Worm (Caenorhabditis elegans) whole organism, late embryonic: ENCODE results near the gene PDB1.1.

Experiments
- F13H6.1 ChIP-seq: sonication (generic microtip); optimal IDR thresholded peaks from 2 replicates; lab custom pipeline; 2016; ENCODE audit warnings: missing genetic modification characterization, missing compliant biosample characterization
- K09A11.1 ChIP-seq: sonication (generic microtip); optimal IDR thresholded peaks from 2 replicates; lab custom pipeline; 2017; ENCODE audit warnings: antibody characterized with exemption, mild to moderate bottlenecking, missing genetic modification characterization, missing compliant biosample characterization; ENCODE audit not compliant: insufficient read depth
- T23F11.4 ChIP-seq: fragments of 200-800 bp; sonication (Bioruptor generic); optimal IDR thresholded peaks from 2 replicates; lab custom pipeline; 2018; ENCODE audit warnings: mild to moderate bottlenecking, missing genetic modification characterization, missing compliant biosample characterization
- ahr-1 ChIP-seq: sonication (generic microtip); optimal IDR thresholded peaks from 2 replicates; lab custom pipeline; 2016; ENCODE audit warnings: missing genetic modification characterization, missing compliant biosample characterization
- ceh-14 ChIP-seq: sonication (generic microtip); optimal IDR thresholded peaks from 2 replicates; lab custom pipeline; 2016; ENCODE audit warnings: missing genotype, missing genetic modification characterization, missing compliant biosample characterization
- ceh-18 ChIP-seq: sonication (generic microtip); optimal IDR thresholded peaks from 2 replicates; lab custom pipeline; 2016; ENCODE audit warnings: missing genetic modification characterization, missing compliant biosample characterization
- ceh-2 ChIP-seq: sonication (generic microtip); optimal IDR thresholded peaks from 2 replicates; lab custom pipeline; 2016; ENCODE audit warnings: missing genotype, missing genetic modification characterization, missing compliant biosample characterization
- ceh-45 ChIP-seq: fragments of 200-800 bp; sonication (Bioruptor generic); IDR thresholded peaks from 2 replicates; pipeline ENCODE4 v1.3.6; 2022; ENCODE audit warnings: missing genetic modification reagents, missing genetic modification characterization, missing compliant biosample characterization
- ceh-9 ChIP-seq: sonication (generic microtip); optimal IDR thresholded peaks from 2 replicates; lab custom pipeline; 2016; ENCODE audit warnings: mild to moderate bottlenecking, missing genetic modification characterization, inconsistent platforms, missing compliant biosample characterization
- che-1 ChIP-seq: sonication (generic microtip); optimal IDR thresholded peaks from 2 replicates; lab custom pipeline; 2016; ENCODE audit warnings: mild to moderate bottlenecking, missing genetic modification characterization, missing compliant biosample characterization
- dve-1 ChIP-seq: sonication (generic microtip); optimal IDR thresholded peaks from 2 replicates; lab custom pipeline; 2017; ENCODE audit warnings: antibody characterized with exemption, mild to moderate bottlenecking, missing genetic modification characterization, missing compliant biosample characterization
- elt-2 ChIP-seq: sonication (generic microtip); optimal IDR thresholded peaks from 2 replicates; lab custom pipeline; 2016; ENCODE audit warnings: missing genetic modification reagents, missing genetic modification characterization, missing compliant biosample characterization
- ets-4 ChIP-seq: sonication (generic microtip); optimal IDR thresholded peaks from 2 replicates; lab custom pipeline; 2016; ENCODE audit warnings: missing genetic modification characterization, missing compliant biosample characterization
- eyg-1 ChIP-seq: sonication (generic microtip); optimal IDR thresholded peaks from 2 replicates; lab custom pipeline; 2016; ENCODE audit warnings: missing genotype, missing genetic modification characterization, missing compliant biosample characterization
- gmeb-2 ChIP-seq: sonication (generic microtip); optimal IDR thresholded peaks from 2 replicates; lab custom pipeline; 2016; ENCODE audit warnings: missing genetic modification characterization, inconsistent platforms, missing compliant biosample characterization
- hlh-13 ChIP-seq: fragments of 200-800 bp; sonication (Bioruptor generic); optimal IDR thresholded peaks from 2 replicates; lab custom pipeline; 2018; ENCODE audit warnings: mild to moderate bottlenecking, missing genetic modification characterization, missing compliant biosample characterization
- hlh-30 ChIP-seq: sonication (generic microtip); optimal IDR thresholded peaks from 2 replicates; lab custom pipeline; 2017; ENCODE audit warnings: antibody characterized with exemption, missing genetic modification characterization, missing compliant biosample characterization; ENCODE audit not compliant: insufficient read depth
- hlh-6 ChIP-seq: sonication (generic microtip); optimal IDR thresholded peaks from 2 replicates; lab custom pipeline; 2016; ENCODE audit warnings: missing genotype, missing genetic modification characterization, missing compliant biosample characterization
- nfya-1 ChIP-seq: sonication (generic microtip); optimal IDR thresholded peaks from 2 replicates; lab custom pipeline; 2017; ENCODE audit warnings: missing genetic modification characterization, mild to moderate bottlenecking, missing compliant biosample characterization, antibody characterized with exemption, moderate library complexity
- nhr-232 ChIP-seq: sonication (generic microtip); optimal IDR thresholded peaks from 2 replicates; lab custom pipeline; 2016; ENCODE audit warnings: missing genetic modification characterization, missing compliant biosample characterization
- npax-4 ChIP-seq: sonication (generic microtip); optimal IDR thresholded peaks from 2 replicates; lab custom pipeline; 2016; ENCODE audit warnings: missing genetic modification characterization, missing compliant biosample characterization
- pag-3 ChIP-seq: sonication (generic microtip); optimal IDR thresholded peaks from 2 replicates; lab custom pipeline; 2016; ENCODE audit warnings: missing compliant biosample characterization, missing genetic modification characterization, borderline replicate concordance
- pha-2 ChIP-seq: sonication (generic microtip); optimal IDR thresholded peaks from 2 replicates; lab custom pipeline; 2017; ENCODE audit warnings: mild to moderate bottlenecking, missing genetic modification characterization, missing compliant biosample characterization
- pha-4 ChIP-seq: fragments of 150-350 bp; optimal IDR thresholded peaks from 2 replicates; lab custom pipeline; 2018; ENCODE audit warnings: missing biosample characterization, missing genetic modification reagents, missing genetic modification characterization
- pqm-1 ChIP-seq: sonication (generic microtip); optimal IDR thresholded peaks from 2 replicates; lab custom pipeline; 2016; ENCODE audit warnings: missing genetic modification characterization, missing compliant biosample characterization
- ref-2 ChIP-seq: sonication (generic microtip); optimal IDR thresholded peaks from 2 replicates; lab custom pipeline; 2016; ENCODE audit warnings: missing genetic modification characterization, missing compliant biosample characterization
- rnt-1 ChIP-seq: sonication (generic microtip); optimal IDR thresholded peaks from 2 replicates; lab custom pipeline; 2016; ENCODE audit warnings: missing genetic modification characterization, missing compliant biosample characterization
- sox-4 ChIP-seq: sonication (generic microtip); optimal IDR thresholded peaks from 2 replicates; lab custom pipeline; 2017; ENCODE audit warnings: mild to moderate bottlenecking, missing genetic modification characterization, inconsistent platforms, missing compliant biosample characterization
- tbx-2 ChIP-seq: sonication (generic microtip); optimal IDR thresholded peaks from 2 replicates; lab custom pipeline; 2016; ENCODE audit warnings: missing genetic modification characterization, missing compliant biosample characterization
- unc-55 ChIP-seq: sonication (generic microtip); optimal IDR thresholded peaks from 2 replicates; lab custom pipeline; 2017; ENCODE audit warnings: missing biosample characterization, missing genetic modification reagents, missing genetic modification characterization
- zip-5 ChIP-seq: sonication (generic microtip); optimal IDR thresholded peaks from 2 replicates; lab custom pipeline; 2016; ENCODE audit warnings: missing genetic modification characterization, missing compliant biosample characterization

The PDB1.1 gene

DNA sequence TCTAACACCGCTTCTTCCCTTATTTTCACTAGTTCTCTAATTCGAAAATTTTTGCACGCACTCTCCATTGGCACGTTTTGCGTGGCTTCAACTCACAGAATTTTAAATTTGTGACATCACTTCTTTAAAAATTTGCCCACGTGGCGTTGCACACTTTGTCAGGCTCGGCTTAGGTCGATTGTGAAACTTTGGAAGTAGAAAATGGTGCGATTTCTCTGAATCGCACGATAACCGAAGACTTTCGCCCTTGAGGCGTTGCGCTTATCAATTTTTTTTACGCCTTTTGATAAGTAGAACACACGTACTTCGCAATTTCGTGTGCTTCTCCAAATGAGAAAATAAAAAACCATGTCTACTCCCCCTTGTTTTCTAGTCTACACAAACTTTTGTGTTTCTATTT is 19.4 kb upstream of the PDB1.1 start:
- TF ChIP-seq ceh-14 (tag; lab: Kevin White, UChicago) = no peak
- peak; percentile 5 for TF ChIP-seq elt-2
- TF ChIP-seq, all 69 proteins: peak for 1

- TF ChIP-seq nfya-1 (tag; lab: Kevin White, UChicago) = peak; percentile 4
- TF ChIP-seq nhr-232 = no peak
- TF ChIP-seq ceh-45 (GFP tag; lab: Robert Waterston, UW) = no peak
- peak; percentile 21 for TF ChIP-seq tbx-2 (tag; lab: Kevin White, UChicago)
- no peak for TF ChIP-seq pha-4
- TF ChIP-seq elt-2 = peak; percentile 11
- TF ChIP-seq ceh-9 (tag; lab: Kevin White, UChicago) = no peak
- no peak for TF ChIP-seq K09A11.1 (tag; lab: Kevin White, UChicago)
- TF ChIP-seq, all 69 proteins: peak for 3
These were observed 18.7 kb upstream of the PDB1.1 start for ce11 chrX:7577458-7578158.

DNA sequence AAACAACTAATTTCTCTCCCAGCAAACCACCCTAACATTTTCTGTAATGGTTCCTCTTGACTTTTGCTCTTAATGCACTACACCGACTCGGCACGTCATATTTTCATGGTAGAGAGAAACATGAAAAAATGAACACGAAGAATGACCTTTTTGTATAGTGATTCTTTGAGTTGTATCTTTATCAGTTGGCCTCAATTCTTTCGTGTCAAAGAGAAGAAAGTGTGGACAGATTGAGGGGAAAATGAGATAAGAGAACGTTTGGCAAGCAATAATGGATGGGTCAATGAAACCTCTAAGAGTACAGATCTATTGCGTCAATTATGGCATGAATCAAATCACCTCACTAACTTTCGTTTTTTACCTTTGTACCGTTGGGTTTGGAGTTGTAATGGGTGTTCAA is 17.1 kb upstream of the PDB1.1 start:
- TF ChIP-seq hlh-30 (tag; lab: Kevin White, UChicago) (no peak), elt-2 (peak; percentile 77), gmeb-2 (no peak), che-1 (tag; lab: Kevin White, UChicago) (no peak), zip-5 (tag; lab: Kevin White, UChicago) (no peak), pqm-1 (tag; lab: Kevin White, UChicago) (no peak)
- TF ChIP-seq, all 69 proteins: peak for 1

ce11 chrX:7573629-7574028 is 14.7 kb upstream of the PDB1.1 start:
- TF ChIP-seq ceh-18 (tag; lab: Kevin White, UChicago) = peak; percentile 71
- peak; percentile 66 for TF ChIP-seq rnt-1 (tag; lab: Kevin White, UChicago)
- TF ChIP-seq unc-55 (GFP tag; lab: Kevin White, UChicago) = peak; percentile 9
- TF ChIP-seq F13H6.1 (tag; lab: Kevin White, UChicago) = no peak

- no peak for TF ChIP-seq T23F11.4 (GFP tag; lab: Kevin White, UChicago)
- no peak for TF ChIP-seq unc-55 (GFP tag; lab: Kevin White, UChicago)
- peak; percentile 10 for TF ChIP-seq hlh-13
- TF ChIP-seq nhr-232 = no peak
These were observed 14.5 kb upstream of the PDB1.1 start, which contains the start of the genes unc-98 and F08C6.18 for ce11 chrX:7573572-7573628. Gene unc-98, minus strand, starts transcription at chrX:7573619. Gene F08C6.18, minus strand, starts transcription at chrX:7573628.

- TF ChIP-seq elt-2 (no peak), npax-4 (no peak), dve-1 (no peak), hlh-30 (tag; lab: Kevin White, UChicago) (no peak), hlh-6 (tag; lab: Kevin White, UChicago) (no peak), ref-2 (no peak), ahr-1 (tag; lab: Kevin White, UChicago) (no peak), pha-2 (tag; lab: Kevin White, UChicago) (no peak), che-1 (tag; lab: Kevin White, UChicago) (no peak), rnt-1 (tag; lab: Kevin White, UChicago) (no peak), zip-5 (tag; lab: Kevin White, UChicago) (no peak), sox-4 (no peak), ets-4 (tag; lab: Kevin White, UChicago) (no peak), ceh-2 (tag; lab: Kevin White, UChicago) (no peak), T23F11.4 (GFP tag; lab: Kevin White, UChicago) (no peak), eyg-1 (tag; lab: Kevin White, UChicago) (no peak), pag-3 (tag; lab: Kevin White, UChicago) (no peak)
- TF ChIP-seq, all 69 proteins: peak for 0
These were observed 14.3 kb upstream of the PDB1.1 start for ce11 chrX:7573172-7573571.
